Worm (Caenorhabditis elegans) whole organism, L2 larva: ENCODE measurements around the gene twk-17.

ENCODE experiments used
- C34F6.9 ChIP-seq: fragments of 150-350 bp; optimal IDR thresholded peaks from 2 replicates; lab custom pipeline; 2014; ENCODE audit warnings: missing biosample characterization, missing genetic modification characterization
- F13H6.1 ChIP-seq: sonication (generic microtip); optimal IDR thresholded peaks from 2 replicates; lab custom pipeline; 2016; ENCODE audit warnings: missing genetic modification characterization, missing compliant biosample characterization
- R02D3.7 ChIP-seq: fragments of 150-350 bp; optimal IDR thresholded peaks from 2 replicates; lab custom pipeline; 2014; ENCODE audit warnings: missing biosample characterization, missing genetic modification characterization
- Y55F3AM.14 ChIP-seq: fragments of 200-800 bp; sonication (Bioruptor generic); optimal IDR thresholded peaks from 2 replicates; lab custom pipeline; 2018; ENCODE audit warnings: mild to moderate bottlenecking, missing genetic modification characterization, missing compliant biosample characterization
- ZK546.5 ChIP-seq: sonication (generic microtip); optimal IDR thresholded peaks from 2 replicates; lab custom pipeline; 2017; ENCODE audit warnings: missing biosample characterization, missing genetic modification characterization
- alr-1 ChIP-seq: fragments of 150-350 bp; optimal IDR thresholded peaks from 2 replicates; lab custom pipeline; 2014; ENCODE audit warnings: missing biosample characterization, missing genetic modification characterization
- aly-2 ChIP-seq: fragments of 150-350 bp; optimal IDR thresholded peaks from 2 replicates; lab custom pipeline; 2014; ENCODE audit warnings: missing biosample characterization, missing genetic modification characterization
- ama-1 ChIP-seq: fragments of 150-350 bp; optimal IDR thresholded peaks from 2 replicates; lab custom pipeline; 2018; ENCODE audit warnings: inconsistent platforms
- blmp-1 ChIP-seq: sonication (generic microtip); optimal IDR thresholded peaks from 2 replicates; lab custom pipeline; 2017; ENCODE audit warnings: missing genetic modification characterization, mild to moderate bottlenecking, missing compliant biosample characterization, antibody characterized with exemption, moderate library complexity; ENCODE audit not compliant: insufficient read depth
- ceh-82 ChIP-seq: fragments of 150-350 bp; optimal IDR thresholded peaks from 2 replicates; lab custom pipeline; 2014; ENCODE audit warnings: missing biosample characterization, missing genetic modification characterization
- crh-2 ChIP-seq: sonication (generic microtip); optimal IDR thresholded peaks from 2 replicates; lab custom pipeline; 2017; ENCODE audit warnings: missing biosample characterization, missing genetic modification characterization
- egl-27 ChIP-seq: sonication (generic microtip); optimal IDR thresholded peaks from 3 replicates; lab custom pipeline; 2017; ENCODE audit warnings: missing biosample characterization, missing genetic modification reagents, missing genetic modification characterization
- elt-1 ChIP-seq: fragments of 150-350 bp; optimal IDR thresholded peaks from 2 replicates; lab custom pipeline; 2014; ENCODE audit warnings: missing biosample characterization, missing genetic modification characterization
- elt-3 ChIP-seq: sonication (generic microtip); optimal IDR thresholded peaks from 2 replicates; lab custom pipeline; 2017; ENCODE audit warnings: missing biosample characterization, missing genetic modification characterization
- fos-1 ChIP-seq: fragments of 150-350 bp; optimal IDR thresholded peaks from 2 replicates; lab custom pipeline; 2014; ENCODE audit warnings: missing biosample characterization, missing genetic modification characterization
- lin-11 ChIP-seq: fragments of 150-350 bp; sonication (generic microtip); optimal IDR thresholded peaks from 2 replicates; lab custom pipeline; 2014; ENCODE audit warnings: missing biosample characterization, missing genetic modification characterization, inconsistent platforms, mixed read lengths
- lin-13 ChIP-seq: fragments of 150-350 bp; optimal IDR thresholded peaks from 2 replicates; lab custom pipeline; 2014; ENCODE audit warnings: missing biosample characterization, missing genetic modification reagents, missing genetic modification characterization
- lin-39 ChIP-seq: fragments of 150-350 bp; optimal IDR thresholded peaks from 2 replicates; lab custom pipeline; 2014; ENCODE audit warnings: missing biosample characterization, missing genetic modification reagents, missing genetic modification characterization
- lsy-2 ChIP-seq, 2 experiments: fragments of 150-350 bp in 1 of 2; sonication (generic microtip) in 1 of 2; optimal IDR thresholded peaks; 2 replicates each; lab custom pipeline; 2014 to 2017; ENCODE audit warnings: missing biosample characterization in 2 of 2, missing genetic modification characterization in 2 of 2
- mab-5 ChIP-seq: fragments of 150-350 bp; optimal IDR thresholded peaks from 2 replicates; lab custom pipeline; 2014; ENCODE audit warnings: missing biosample characterization, missing genetic modification characterization
- mbf-1 ChIP-seq: sonication (generic microtip); optimal IDR thresholded peaks from 2 replicates; lab custom pipeline; 2017; ENCODE audit warnings: missing biosample characterization, missing genetic modification characterization
- mdl-1 ChIP-seq, 2 experiments: fragments of 150-350 bp in 1 of 2; sonication (generic microtip) in 1 of 2; optimal IDR thresholded peaks; 2 replicates each; lab custom pipeline; 2017; ENCODE audit warnings: missing biosample characterization in 2 of 2, missing genetic modification characterization in 2 of 2
- nhr-10 ChIP-seq: sonication (generic microtip); optimal IDR thresholded peaks from 2 replicates; lab custom pipeline; 2017; ENCODE audit warnings: missing biosample characterization, missing genetic modification characterization
- nhr-11 ChIP-seq: fragments of 150-350 bp; optimal IDR thresholded peaks from 2 replicates; lab custom pipeline; 2014; ENCODE audit warnings: missing biosample characterization, missing genetic modification characterization
- nhr-12 ChIP-seq: fragments of 150-350 bp; optimal IDR thresholded peaks from 2 replicates; lab custom pipeline; 2014; ENCODE audit warnings: missing biosample characterization, missing genetic modification characterization
- nhr-129 ChIP-seq: fragments of 150-350 bp; optimal IDR thresholded peaks from 2 replicates; lab custom pipeline; 2014; ENCODE audit warnings: missing biosample characterization, missing genetic modification characterization
- nhr-21 ChIP-seq: fragments of 150-350 bp; optimal IDR thresholded peaks from 2 replicates; lab custom pipeline; 2014; ENCODE audit warnings: missing biosample characterization, missing genetic modification characterization
- nhr-237 ChIP-seq: fragments of 150-350 bp; optimal IDR thresholded peaks from 2 replicates; lab custom pipeline; 2014; ENCODE audit warnings: missing biosample characterization, missing genetic modification characterization
- nhr-25 ChIP-seq: fragments of 150-350 bp; sonication (generic microtip); optimal IDR thresholded peaks from 3 replicates; lab custom pipeline; 2014; ENCODE audit warnings: missing biosample characterization, missing genetic modification characterization
- nhr-77 ChIP-seq: fragments of 150-350 bp; optimal IDR thresholded peaks from 2 replicates; lab custom pipeline; 2014; ENCODE audit warnings: missing biosample characterization, missing genetic modification characterization
- peb-1 ChIP-seq: fragments of 150-350 bp; optimal IDR thresholded peaks from 2 replicates; lab custom pipeline; 2014; ENCODE audit warnings: missing biosample characterization, missing genetic modification characterization
- sem-4 ChIP-seq: fragments of 150-350 bp; optimal IDR thresholded peaks from 2 replicates; lab custom pipeline; 2014; ENCODE audit warnings: missing biosample characterization, missing genetic modification reagents, missing genetic modification characterization
- skn-1 ChIP-seq: sonication (generic microtip); optimal IDR thresholded peaks from 2 replicates; lab custom pipeline; 2017; ENCODE audit warnings: missing biosample characterization, missing genetic modification characterization
- sma-3 ChIP-seq: sonication (generic microtip); optimal IDR thresholded peaks from 2 replicates; lab custom pipeline; 2016; ENCODE audit warnings: missing genetic modification reagents, missing genetic modification characterization, missing compliant biosample characterization
- sma-9 ChIP-seq, 2 experiments: fragments of 150-350 bp in 1 of 2; sonication (generic microtip) in 1 of 2; optimal IDR thresholded peaks; 2 replicates each; lab custom pipeline; 2014 to 2016; ENCODE audit warnings: missing genetic modification characterization in 2 of 2, mild to moderate bottlenecking in 1 of 2, missing biosample characterization in 1 of 2, missing compliant biosample characterization in 1 of 2, missing genetic modification reagents in 1 of 2, moderate library complexity in 1 of 2
- snpc-4 ChIP-seq: fragments of 150-350 bp; optimal IDR thresholded peaks from 2 replicates; lab custom pipeline; 2014; ENCODE audit warnings: missing biosample characterization, missing genetic modification characterization
- unc-39 ChIP-seq: fragments of 150-350 bp; optimal IDR thresholded peaks from 2 replicates; lab custom pipeline; 2014; ENCODE audit warnings: missing biosample characterization, missing genetic modification characterization
- unc-55 ChIP-seq: fragments of 150-350 bp; sonication (generic microtip); optimal IDR thresholded peaks from 3 replicates; lab custom pipeline; 2014; ENCODE audit warnings: missing biosample characterization, missing genetic modification reagents, missing genetic modification characterization
- unc-62 ChIP-seq: fragments of 150-350 bp; optimal IDR thresholded peaks from 2 replicates; lab custom pipeline; 2014; ENCODE audit warnings: missing biosample characterization, missing genetic modification reagents, missing genetic modification characterization
- zag-1 ChIP-seq: fragments of 150-350 bp; optimal IDR thresholded peaks from 2 replicates; lab custom pipeline; 2014; ENCODE audit warnings: missing biosample characterization, missing genetic modification characterization
- ztf-1 ChIP-seq: fragments of 200-800 bp; sonication (Bioruptor generic); conservative IDR thresholded peaks from 2 replicates; pipeline ENCODE4 v1.3.6; 2022; ENCODE audit warnings: missing genetic modification characterization, missing compliant biosample characterization
- ztf-11 ChIP-seq: sonication (generic microtip); optimal IDR thresholded peaks from 2 replicates; lab custom pipeline; 2017; ENCODE audit warnings: missing biosample characterization, missing genetic modification characterization
- ztf-4 ChIP-seq: fragments of 150-350 bp; optimal IDR thresholded peaks from 2 replicates; lab custom pipeline; 2014; ENCODE audit warnings: missing biosample characterization, missing genetic modification characterization

twk-17 gene

ce11 chrX:7607982-7608381 lies at the start of gene twk-17:
twk-17 (minus strand) TSS chrX:7608082.
- TF ChIP-seq snpc-4 (tag; lab: Kevin White, UChicago) (no peak), egl-27 (tag; lab: Kevin White, UChicago) (no peak), lin-39 (tag; lab: Kevin White, UChicago) (no peak), unc-62 (GFP tag; lab: Kevin White, UChicago) (no peak)

- TF ChIP-seq mdl-1 (tag; optimal IDR thresholded peaks at IDR 0.05; lab: Kevin White, UChicago) (no peak), nhr-237 (no peak), mab-5 (tag; lab: Kevin White, UChicago) (no peak), nhr-11 (tag; lab: Kevin White, UChicago) (no peak), egl-27 (tag; lab: Kevin White, UChicago) (no peak), blmp-1 (tag; lab: Kevin White, UChicago) (no peak), ceh-82 (tag; lab: Kevin White, UChicago) (no peak), alr-1 (tag; lab: Kevin White, UChicago) (no peak)
These were observed 49.0 kb upstream of the twk-17 start, which contains the start of gene F27D9.12 for ce11 chrX:7656875-7657274. F27D9.12 (minus strand) TSS chrX:7656975.

DNA sequence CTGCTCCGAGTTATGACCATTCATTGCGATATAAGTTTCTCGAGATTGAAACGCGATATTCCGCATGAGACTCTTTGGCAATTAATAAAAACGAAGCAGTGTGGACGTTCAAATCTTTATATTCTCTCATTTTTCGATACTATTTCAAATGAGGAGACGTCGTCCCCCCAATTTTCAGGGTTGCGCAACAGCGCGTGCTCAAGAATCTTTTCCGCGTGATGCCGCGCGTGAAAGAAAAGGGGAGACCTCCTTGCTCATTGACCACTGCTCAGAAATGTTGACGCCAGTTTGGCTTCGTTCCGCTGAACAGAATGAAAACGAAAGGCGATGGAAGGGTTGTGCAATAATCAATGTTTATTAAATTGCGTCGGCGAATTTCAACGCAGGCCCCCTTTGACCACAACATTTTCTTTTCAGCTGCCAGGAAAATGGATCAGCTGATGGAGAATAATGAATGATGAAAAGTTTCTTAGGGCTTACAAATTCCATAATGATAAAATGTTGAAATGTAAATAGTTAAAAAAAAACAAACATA lies 47.7 kb upstream of the twk-17 start:
- TF ChIP-seq mdl-1 (tag; optimal IDR thresholded peaks at IDR 0.05; lab: Kevin White, UChicago), result no peak
- no peak for TF ChIP-seq unc-39 (tag; lab: Kevin White, UChicago)
- TF ChIP-seq nhr-129, result no peak
- no peak for TF ChIP-seq mab-5 (tag; lab: Kevin White, UChicago)
- TF ChIP-seq nhr-11 (tag; lab: Kevin White, UChicago), result no peak
- TF ChIP-seq ztf-1 (GFP tag; lab: Robert Waterston, UW), result no peak
- peak; percentile 20 for TF ChIP-seq lin-11
- TF ChIP-seq, all 48 proteins: peak for 1

DNA sequence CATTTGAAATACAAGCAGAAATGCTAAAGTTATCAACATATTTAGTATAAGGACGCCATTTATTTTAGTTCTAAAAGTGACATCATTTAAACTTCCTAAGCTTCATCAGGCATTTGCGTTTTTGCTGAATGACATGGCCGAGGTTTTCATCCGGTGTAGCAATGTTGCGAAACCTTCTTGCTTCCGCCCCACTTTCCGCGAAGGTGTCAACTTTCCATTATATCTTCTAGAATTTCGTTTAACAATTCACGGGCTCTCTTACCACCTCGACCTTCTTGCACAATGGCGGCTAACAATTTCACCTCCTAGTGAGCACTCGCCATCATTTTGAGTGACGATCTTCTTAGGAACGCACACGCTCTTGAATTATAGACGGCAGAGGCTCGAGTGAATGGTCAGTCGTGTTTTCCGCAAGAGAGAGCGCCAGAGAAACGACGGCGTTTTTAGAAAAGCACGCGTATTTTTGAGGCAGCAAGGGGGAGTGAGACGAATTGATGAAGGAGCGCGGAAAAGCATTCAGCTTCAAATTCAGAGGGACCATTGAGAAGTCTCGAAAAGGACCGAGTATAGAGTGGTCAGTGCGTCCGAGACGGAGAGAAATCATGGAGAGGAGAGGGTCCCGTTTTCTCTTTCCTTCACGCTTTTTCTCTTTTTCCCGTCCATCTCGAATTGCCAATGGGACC lies 46.0 kb upstream of the twk-17 start:
- TF ChIP-seq unc-39 (tag; lab: Kevin White, UChicago) (no peak), F13H6.1 (tag; lab: Kevin White, UChicago) (peak; percentile 71), R02D3.7 (no peak), lin-39 (tag; lab: Kevin White, UChicago) (no peak), alr-1 (tag; lab: Kevin White, UChicago) (no peak), Y55F3AM.14 (GFP tag; lab: Kevin White, UChicago) (no peak), lin-13 (GFP tag; lab: Kevin White, UChicago) (no peak), sma-9 (GFP tag; optimal IDR thresholded peaks at IDR 0.05; lab: Kevin White, UChicago) (peak; percentile 34), sma-9 (tag; optimal IDR thresholded peaks at IDR 0.05; lab: Kevin White, UChicago) (no peak), fos-1 (no peak), blmp-1 (tag; lab: Kevin White, UChicago) (no peak), elt-1 (tag; lab: Kevin White, UChicago) (no peak), ama-1 (lab: Kevin White, UChicago) (no peak), mdl-1 (tag; optimal IDR thresholded peaks at IDR 0.05; lab: Kevin White, UChicago) (peak; percentile 38 to 52), egl-27 (tag; lab: Kevin White, UChicago) (no peak), ztf-4 (tag; lab: Kevin White, UChicago) (no peak), C34F6.9 (tag; lab: Kevin White, UChicago) (no peak), nhr-12 (tag; lab: Kevin White, UChicago) (no peak), lin-11 (peak; percentile 11), nhr-10 (tag; lab: Kevin White, UChicago) (no peak), ztf-1 (GFP tag; lab: Robert Waterston, UW) (no peak), peb-1 (no peak), mbf-1 (tag; lab: Kevin White, UChicago) (no peak), crh-2 (tag; lab: Kevin White, UChicago) (no peak), sma-3 (no peak), unc-55 (GFP tag; lab: Kevin White, UChicago) (peak; percentile 50), elt-3 (tag; lab: Kevin White, UChicago) (no peak), nhr-77 (no peak), skn-1 (tag; lab: Kevin White, UChicago) (no peak), nhr-11 (tag; lab: Kevin White, UChicago) (no peak), nhr-237 (no peak), mab-5 (tag; lab: Kevin White, UChicago) (no peak), zag-1 (tag; lab: Kevin White, UChicago) (peak; percentile 57), nhr-21 (tag; lab: Kevin White, UChicago) (no peak), nhr-25 (tag; lab: Kevin White, UChicago) (no peak), aly-2 (no peak), lsy-2 (tag; optimal IDR thresholded peaks at IDR 0.05; lab: Kevin White, UChicago) (no peak), unc-62 (GFP tag; lab: Kevin White, UChicago) (no peak), sem-4 (tag; lab: Kevin White, UChicago) (no peak), nhr-129 (peak; percentile 33), ztf-11 (tag; lab: Kevin White, UChicago) (no peak), ZK546.5 (tag; lab: Kevin White, UChicago) (no peak)
